Fruit fly (Drosophila melanogaster) whole organism, prepupa: Measurements from ENCODE around the gene CG14106.

ENCODE experiments used
- CG16779 ChIP-seq: fragments of 200-800 bp; sonication (Bioruptor generic); optimal IDR thresholded peaks from 3 replicates; lab custom pipeline; 2017; ENCODE audit warnings: missing biosample characterization, mild to moderate bottlenecking, missing genetic modification characterization
- CG31627 ChIP-seq: fragments of 200-800 bp; sonication (Bioruptor generic); optimal IDR thresholded peaks from 3 replicates; lab custom pipeline; 2016; ENCODE audit warnings: missing biosample characterization, missing genetic modification characterization
- CG32006 ChIP-seq: fragments of 200-800 bp; sonication (Bioruptor generic); optimal IDR thresholded peaks from 3 replicates; lab custom pipeline; 2017; ENCODE audit warnings: missing biosample characterization, mild to moderate bottlenecking, missing genetic modification characterization
- CG6276 ChIP-seq: fragments of 200-800 bp; sonication (Bioruptor generic); optimal IDR thresholded peaks from 2 replicates; lab custom pipeline; 2017; ENCODE audit warnings: missing biosample characterization, mild to moderate bottlenecking, missing genetic modification characterization
- Hr39 ChIP-seq: fragments of 200-800 bp; sonication (Bioruptor generic); optimal IDR thresholded peaks from 2 replicates; lab custom pipeline; 2016; ENCODE audit warnings: missing biosample characterization, missing genetic modification characterization
- Hr4 ChIP-seq: fragments of 200-800 bp; sonication (Bioruptor generic); optimal IDR thresholded peaks from 3 replicates; lab custom pipeline; 2016; ENCODE audit warnings: missing biosample characterization, missing genetic modification characterization
- cyc ChIP-seq: fragments of 200-800 bp; sonication (Bioruptor generic); optimal IDR thresholded peaks from 3 replicates; lab custom pipeline; 2016; ENCODE audit warnings: missing biosample characterization, missing genetic modification characterization
- eg ChIP-seq: fragments of 200-800 bp; sonication (Bioruptor generic); IDR thresholded peaks from 3 replicates; pipeline ENCODE4 v1.3.6; 2022; ENCODE audit warnings: missing biosample characterization, missing genetic modification characterization
- svp ChIP-seq: fragments of 200-800 bp; sonication (Bioruptor generic); peaks from one replicate; lab custom pipeline; 2016; ENCODE audit warnings: missing biosample characterization, missing genetic modification characterization

dm6 chr3L:13412200-13412885 is 13.1 kb downstream of the CG14106 start, which contains the start of the genes CG10222 and flr:
- TF ChIP-seq CG6276 (GFP tag; lab: Kevin White, UChicago): no peak
- peak; percentile 29 for TF ChIP-seq cyc (GFP tag; lab: Kevin White, UChicago)
- TF ChIP-seq Hr39 (GFP tag; lab: Kevin White, UChicago): peak; percentile 7
- TF ChIP-seq CG16779 (tag; lab: Kevin White, UChicago): no peak
- no peak for TF ChIP-seq CG32006
- TF ChIP-seq svp (GFP tag; lab: Kevin White, UChicago): peak; percentile 41
- 0 out of 3 replicates have a peak, but pooled peaks have one; percentile 15 for TF ChIP-seq eg (GFP tag; lab: Robert Waterston, UW)
- no peak for TF ChIP-seq CG31627 (GFP tag; lab: Kevin White, UChicago)
- TF ChIP-seq Hr4 (GFP tag; lab: Kevin White, UChicago): no peak
